Worm (Caenorhabditis elegans): ENCODE measurements around the gene smcr-8.

The smcr-8 gene

DNA sequence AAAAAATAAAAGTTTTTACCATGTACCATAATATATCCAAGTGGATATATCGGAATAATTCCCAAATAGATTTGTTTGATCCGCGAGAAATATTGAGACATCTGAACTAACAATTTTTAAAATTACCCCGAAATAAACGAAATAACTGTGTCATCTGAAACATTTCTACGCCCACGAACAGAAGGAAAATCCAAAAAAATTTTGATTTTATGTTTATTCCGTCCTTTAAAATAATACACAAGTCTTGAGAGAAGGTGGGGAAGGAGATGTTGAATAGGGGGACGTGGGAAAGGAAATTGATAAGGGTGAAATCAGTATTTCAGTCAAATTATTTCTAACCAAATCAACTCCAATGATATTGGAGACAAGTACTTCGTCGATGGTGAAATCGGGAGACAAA, 9.6 kb downstream of the smcr-8 start, which contains the start of gene R144.11:
Gene R144.11, minus strand, starts transcription at position 101 of the 400 bp plus-strand sequence.
- no peak for TF ChIP-seq lin-15B (tag; optimal IDR thresholded peaks at IDR 0.05)

DNA sequence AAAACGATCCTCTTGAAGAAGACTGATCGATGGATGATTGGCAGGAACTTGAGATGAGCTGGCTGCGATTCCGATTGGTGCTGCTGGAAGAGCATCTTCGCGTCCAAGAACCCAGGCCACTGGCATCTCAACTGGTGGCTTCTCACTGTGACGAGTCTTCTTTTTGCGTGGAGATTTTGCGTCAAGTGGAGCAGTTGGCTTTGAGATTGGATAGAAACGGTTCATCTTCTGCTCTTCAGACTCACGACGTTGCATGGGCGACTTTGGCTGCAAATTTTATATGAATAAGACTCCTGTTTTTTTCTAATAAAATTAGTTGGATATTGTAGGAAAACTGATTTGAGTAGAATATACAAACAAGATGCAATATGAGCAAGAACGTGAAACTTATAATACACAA, 11.5 kb downstream of the smcr-8 start:
- peak in 1 of 2 experiments; percentile 96 for TF ChIP-seq unc-62 (GFP tag; optimal IDR thresholded peaks at IDR 0.05 in 1 of 2)
- no peak for TF ChIP-seq unc-62 (tag; optimal IDR thresholded peaks at IDR 0.05)
- peak; percentile 13; the same call in 1 of the 2 replicates for TF ChIP-seq set-16 (GFP tag; IDR thresholded peaks at IDR 0.05)
- no peak for TF ChIP-seq nhr-77 (tag; optimal IDR thresholded peaks at IDR 0.05)
- peak; percentile 32; the same call in 1 of the 2 replicates for TF ChIP-seq lin-38 (GFP tag; IDR thresholded peaks at IDR 0.05)
- peak; percentile 83 for TF ChIP-seq aha-1 (tag)

DNA sequence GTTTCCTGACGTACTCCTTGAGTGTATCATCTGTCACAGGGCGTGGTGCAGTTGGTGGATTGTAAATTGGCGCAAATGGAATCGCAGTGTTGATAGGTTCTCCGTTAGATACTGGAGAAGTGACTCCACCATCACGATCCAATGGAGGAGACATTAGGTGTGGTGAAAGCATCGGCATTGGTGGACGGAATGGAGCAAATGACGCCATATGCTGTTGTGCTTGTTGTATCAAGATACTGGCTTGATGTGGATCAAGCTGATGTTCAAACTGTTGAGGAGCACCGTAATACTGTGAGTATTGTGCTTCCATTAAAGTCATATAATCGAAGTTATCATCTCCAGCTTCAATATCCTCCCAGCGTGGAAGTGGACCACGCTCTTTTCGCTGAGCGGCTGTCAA, 13.3 kb downstream of the smcr-8 start:
- peak in 1 of 2 experiments; percentile 38 for TF ChIP-seq unc-62 (GFP tag; optimal IDR thresholded peaks at IDR 0.05 in 1 of 2)
- no peak for TF ChIP-seq unc-62 (tag; optimal IDR thresholded peaks at IDR 0.05)
- TF ChIP-seq aha-1 (tag): peak; percentile 43
- TF ChIP-seq tag-97 (GFP tag; IDR thresholded peaks at IDR 0.05): no peak
- no peak for TF ChIP-seq egl-43 (GFP tag; IDR thresholded peaks at IDR 0.05)

DNA sequence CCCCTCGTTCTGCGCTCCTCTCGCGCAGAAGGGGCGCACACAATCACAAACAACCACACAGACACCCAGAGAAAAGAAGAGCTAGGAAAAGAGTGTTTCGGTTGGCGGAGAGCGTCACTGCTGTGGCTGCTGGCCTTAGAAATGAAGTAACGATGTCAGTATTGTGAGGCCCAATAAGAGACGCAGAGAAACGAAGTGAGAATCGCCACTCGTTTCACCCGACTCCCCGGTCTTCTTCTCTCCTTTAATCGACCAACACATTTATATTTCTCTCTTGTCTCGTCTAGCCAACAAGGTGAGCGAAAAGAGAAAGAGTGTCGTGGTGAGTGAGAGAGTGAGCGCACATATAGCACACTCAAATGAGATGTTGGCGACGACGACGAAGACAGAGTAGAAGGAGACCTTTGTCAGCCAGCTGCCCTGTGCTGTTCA, 14.8 kb downstream of the smcr-8 start:
- TF ChIP-seq duxl-1 (tag; optimal IDR thresholded peaks at IDR 0.05; ENCODE audit: poor library complexity) (no peak), Y48G9A.11 (GFP tag; IDR thresholded peaks at IDR 0.05) (no peak), snpc-1.2 (GFP tag; IDR thresholded peaks at IDR 0.05) (no peak), madf-9 (GFP tag; conservative IDR thresholded peaks at IDR 0.05) (no peak), mxl-3 (GFP tag; optimal IDR thresholded peaks at IDR 0.05) (peak; percentile 73), ces-1 (GFP tag; optimal IDR thresholded peaks at IDR 0.05) (peak; percentile 71), tra-1 (GFP tag; IDR thresholded peaks at IDR 0.05) (0 out of 2 replicates have a peak, but pooled peaks have one; percentile 34), egl-43 (GFP tag; IDR thresholded peaks at IDR 0.05) (no peak; the same call in none of the 2 replicates), ZK546.5 (tag; optimal IDR thresholded peaks at IDR 0.05) (no peak), nhr-10 (tag; optimal IDR thresholded peaks at IDR 0.05) (peak; percentile 69), lir-3 (tag; optimal IDR thresholded peaks at IDR 0.05) (no peak), ceh-62 (tag; optimal IDR thresholded peaks at IDR 0.05) (no peak), nhr-77 (tag; optimal IDR thresholded peaks at IDR 0.05) (peak; percentile 85), unc-130 (GFP tag; optimal IDR thresholded peaks at IDR 0.05) (no peak), daf-16 (GFP tag; optimal IDR thresholded peaks at IDR 0.05) (peak; percentile 22 to 27), daf-16 (tag; optimal IDR thresholded peaks at IDR 0.05) (peak; percentile 17), pqm-1 (tag; optimal IDR thresholded peaks at IDR 0.05) (no peak), fos-1 (tag; optimal IDR thresholded peaks at IDR 0.05) (no peak), nhr-41 (GFP tag; IDR thresholded peaks at IDR 0.05) (no peak), nhr-111 (GFP tag; optimal IDR thresholded peaks at IDR 0.05) (no peak), ceh-82 (tag; optimal IDR thresholded peaks at IDR 0.05) (no peak), tag-97 (GFP tag; IDR thresholded peaks at IDR 0.05) (no peak), zip-2 (tag; optimal IDR thresholded peaks at IDR 0.05) (peak; percentile 34), gei-8 (GFP tag; optimal IDR thresholded peaks at IDR 0.05) (peak; percentile 21), zfp-3 (GFP tag; conservative IDR thresholded peaks at IDR 0.05) (no peak), nhr-237 (tag; optimal IDR thresholded peaks at IDR 0.05) (no peak), nhr-25 (tag; optimal IDR thresholded peaks at IDR 0.05; ENCODE audit: borderline replicate concordance, insufficient read depth) (peak; percentile 62), nhr-28 (tag; optimal IDR thresholded peaks at IDR 0.05) (peak; percentile 62), spr-3 (GFP tag; optimal IDR thresholded peaks at IDR 0.05) (no peak), T20F7.1 (GFP tag; optimal IDR thresholded peaks at IDR 0.05) (peak; percentile 72), mdl-1 (tag; optimal IDR thresholded peaks at IDR 0.05) (peak; percentile 42 to 78), arid-1 (GFP tag; conservative IDR thresholded peaks at IDR 0.05) (0 out of 2 replicates have a peak, but pooled peaks have one; percentile 15), lin-39 (tag; optimal IDR thresholded peaks at IDR 0.05) (no peak), ama-1 (optimal IDR thresholded peaks at IDR 0.05) (no peak), dmd-8 (GFP tag; IDR thresholded peaks at IDR 0.05) (no peak), vab-7 (GFP tag; IDR thresholded peaks at IDR 0.05) (0 out of 2 replicates have a peak, but pooled peaks have one; percentile 39), set-16 (GFP tag; IDR thresholded peaks at IDR 0.05) (peak; percentile 77), unc-39 (tag; optimal IDR thresholded peaks at IDR 0.05) (no peak), zfp-2 (tag; optimal IDR thresholded peaks at IDR 0.05) (no peak), nhr-76 (tag; optimal IDR thresholded peaks at IDR 0.05) (no peak), unc-62 (GFP tag; optimal IDR thresholded peaks at IDR 0.05 in 1 of 2) (peak in 1 of 2 experiments; percentile 99), unc-62 (tag; optimal IDR thresholded peaks at IDR 0.05) (no peak)
